Worm (Caenorhabditis elegans): ENCODE measurements around the gene F44E5.15.

Gene F44E5.15

DNA sequence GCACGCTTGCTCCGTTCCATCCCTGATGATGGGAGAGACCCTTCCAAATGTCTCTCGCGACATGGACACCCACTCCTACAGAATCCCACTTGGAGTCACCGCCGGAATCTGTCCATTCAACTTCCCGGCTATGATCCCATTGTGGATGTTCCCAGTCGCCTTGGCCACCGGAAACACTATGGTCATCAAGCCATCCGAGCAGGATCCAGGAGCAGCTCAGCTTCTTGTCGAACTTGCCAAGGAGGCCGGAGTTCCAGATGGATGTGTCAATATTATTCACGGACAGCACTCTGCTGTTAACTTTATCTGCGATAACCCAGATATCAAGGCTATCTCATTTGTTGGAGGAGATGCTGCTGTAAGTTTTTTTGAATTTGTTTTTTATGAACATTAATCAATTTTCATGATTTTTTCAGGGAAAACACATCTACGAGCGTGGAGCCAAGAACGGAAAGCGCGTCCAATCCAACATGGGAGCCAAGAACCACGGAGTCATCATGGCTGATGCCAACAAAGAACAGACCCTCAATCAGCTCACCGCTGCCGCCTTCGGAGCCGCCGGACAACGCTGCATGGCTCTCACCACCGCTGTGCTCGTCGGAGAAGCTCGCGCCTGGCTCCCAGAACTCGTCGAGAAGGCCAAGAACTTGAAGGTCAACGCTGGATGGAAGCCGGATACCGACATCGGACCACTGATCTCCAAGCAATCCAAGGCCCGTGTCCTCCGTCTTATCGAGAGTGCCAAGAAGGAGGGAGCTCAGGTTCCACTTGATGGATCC lies 42.5 kb upstream of the F44E5.15 start:
- TF ChIP-seq nhr-11 (tag; optimal IDR thresholded peaks at IDR 0.05): no peak
- TF ChIP-seq ama-1 (optimal IDR thresholded peaks at IDR 0.05): peak; percentile 23

- TF ChIP-seq nhr-21 (tag; optimal IDR thresholded peaks at IDR 0.05): peak; percentile 1
- no peak for TF ChIP-seq Y55F3AM.14 (GFP tag; optimal IDR thresholded peaks at IDR 0.05)
- no peak for TF ChIP-seq elt-1 (tag; optimal IDR thresholded peaks at IDR 0.05)
- peak; percentile 7 for TF ChIP-seq sma-3 (GFP tag; optimal IDR thresholded peaks at IDR 0.05)
- no peak for TF ChIP-seq R02D3.7 (tag; optimal IDR thresholded peaks at IDR 0.05)
- peak; percentile 49 for TF ChIP-seq lin-13 (GFP tag; optimal IDR thresholded peaks at IDR 0.05)
- TF ChIP-seq crh-2 (tag; optimal IDR thresholded peaks at IDR 0.05): peak; percentile 46
- TF ChIP-seq nhr-129 (tag; optimal IDR thresholded peaks at IDR 0.05): peak; percentile 52
- TF ChIP-seq F13H6.1 (tag; optimal IDR thresholded peaks at IDR 0.05): peak; percentile 26
- TF ChIP-seq lsy-2 (tag; optimal IDR thresholded peaks at IDR 0.05): peak in 1 of 2 experiments; percentile 16
These were observed 41.2 kb upstream of the F44E5.15 start for ce11 chrII:11731174-11731724.

- TF ChIP-seq unc-55 (GFP tag; optimal IDR thresholded peaks at IDR 0.05): peak; percentile 1
- no peak for TF ChIP-seq nhr-23 (tag; optimal IDR thresholded peaks at IDR 0.05)
- peak; percentile 37 for TF ChIP-seq snpc-4 (tag; optimal IDR thresholded peaks at IDR 0.05)
- peak in 1 of 2 experiments; percentile 1 for TF ChIP-seq lsy-2 (tag; optimal IDR thresholded peaks at IDR 0.05)
These were observed 40.0 kb upstream of the F44E5.15 start, which contains the start of gene F13D12.8 for ce11 chrII:11732513-11732912. Gene F13D12.8, minus strand, starts transcription at chrII:11732594.

ce11 chrII:11733850-11734249 lies 38.6 kb upstream of the F44E5.15 start:
- TF ChIP-seq mab-5 (tag; optimal IDR thresholded peaks at IDR 0.05): no peak
- TF ChIP-seq dmd-4 (tag; optimal IDR thresholded peaks at IDR 0.05): no peak
- TF ChIP-seq elt-1 (tag; optimal IDR thresholded peaks at IDR 0.05): peak; percentile 11

DNA sequence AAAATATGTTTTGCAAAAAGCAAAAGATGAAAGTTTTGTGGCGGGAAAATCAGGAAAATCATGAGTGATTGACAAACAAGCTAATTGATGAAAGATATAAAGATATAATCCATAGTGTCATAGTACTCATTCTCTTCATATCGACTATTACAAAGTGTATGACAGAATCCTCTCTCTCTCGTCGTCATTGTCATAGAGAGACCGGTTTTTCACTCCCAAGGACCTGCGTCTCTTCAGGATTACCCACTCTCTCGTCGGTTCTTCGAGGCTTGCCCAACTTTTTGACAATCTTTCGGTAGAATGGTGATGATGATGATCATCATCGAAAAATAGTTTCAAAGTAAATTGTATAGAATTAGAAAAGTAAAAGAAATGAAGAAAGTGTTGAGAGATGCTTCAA lies 35.1 kb upstream of the F44E5.15 start:
- TF ChIP-seq sma-3 (GFP tag; optimal IDR thresholded peaks at IDR 0.05): peak; percentile 68
- TF ChIP-seq unc-55 (GFP tag; optimal IDR thresholded peaks at IDR 0.05): no peak
- TF ChIP-seq ztf-11 (tag; optimal IDR thresholded peaks at IDR 0.05): no peak
- no peak for TF ChIP-seq ztf-1 (GFP tag; conservative IDR thresholded peaks at IDR 0.05)
- no peak for TF ChIP-seq aly-2 (tag; optimal IDR thresholded peaks at IDR 0.05)
- peak; percentile 27 for TF ChIP-seq gmeb-1 (tag; optimal IDR thresholded peaks at IDR 0.05)
- TF ChIP-seq snpc-4 (tag; optimal IDR thresholded peaks at IDR 0.05): no peak
- peak; percentile 54 for TF ChIP-seq sma-9 (GFP tag; optimal IDR thresholded peaks at IDR 0.05)
- TF ChIP-seq sma-9 (tag; optimal IDR thresholded peaks at IDR 0.05): no peak
- no peak for TF ChIP-seq sem-4 (tag; optimal IDR thresholded peaks at IDR 0.05)
- peak in 1 of 2 experiments; percentile 46 for TF ChIP-seq lsy-2 (tag; optimal IDR thresholded peaks at IDR 0.05)
- TF ChIP-seq egl-27 (tag; optimal IDR thresholded peaks at IDR 0.05): no peak
- TF ChIP-seq nhr-11 (tag; optimal IDR thresholded peaks at IDR 0.05): no peak
- no peak for TF ChIP-seq Y55F3AM.14 (GFP tag; optimal IDR thresholded peaks at IDR 0.05)
- no peak for TF ChIP-seq C34F6.9 (tag; optimal IDR thresholded peaks at IDR 0.05)
- TF ChIP-seq nhr-23 (tag; optimal IDR thresholded peaks at IDR 0.05): no peak
- no peak for TF ChIP-seq peb-1 (tag; optimal IDR thresholded peaks at IDR 0.05)
- no peak for TF ChIP-seq crh-2 (tag; optimal IDR thresholded peaks at IDR 0.05)
- TF ChIP-seq ceh-82 (tag; optimal IDR thresholded peaks at IDR 0.05): no peak
- TF ChIP-seq nhr-6 (tag; optimal IDR thresholded peaks at IDR 0.05): peak; percentile 12
- peak; percentile 38 for TF ChIP-seq F13H6.1 (tag; optimal IDR thresholded peaks at IDR 0.05)
- TF ChIP-seq ZK546.5 (tag; optimal IDR thresholded peaks at IDR 0.05): no peak
- no peak for TF ChIP-seq mbf-1 (tag; optimal IDR thresholded peaks at IDR 0.05)
- TF ChIP-seq nhr-10 (tag; optimal IDR thresholded peaks at IDR 0.05): no peak
- no peak for TF ChIP-seq ztf-4 (tag; optimal IDR thresholded peaks at IDR 0.05)
- TF ChIP-seq ama-1 (optimal IDR thresholded peaks at IDR 0.05): no peak
- TF ChIP-seq elt-1 (tag; optimal IDR thresholded peaks at IDR 0.05): no peak
- no peak for TF ChIP-seq nhr-12 (tag; optimal IDR thresholded peaks at IDR 0.05)
- TF ChIP-seq ceh-16 (tag; optimal IDR thresholded peaks at IDR 0.05): no peak
- no peak for TF ChIP-seq zag-1 (tag; optimal IDR thresholded peaks at IDR 0.05)
- no peak for TF ChIP-seq mab-5 (tag; optimal IDR thresholded peaks at IDR 0.05)
- peak; percentile 52 for TF ChIP-seq nhr-129 (tag; optimal IDR thresholded peaks at IDR 0.05)
- no peak for TF ChIP-seq elt-3 (tag; optimal IDR thresholded peaks at IDR 0.05)
- TF ChIP-seq lin-13 (GFP tag; optimal IDR thresholded peaks at IDR 0.05): no peak
- peak; percentile 57 for TF ChIP-seq fos-1 (tag; optimal IDR thresholded peaks at IDR 0.05)
- TF ChIP-seq mdl-1 (tag; optimal IDR thresholded peaks at IDR 0.05): no peak
- TF ChIP-seq blmp-1 (tag; optimal IDR thresholded peaks at IDR 0.05; ENCODE audit: insufficient read depth): peak; percentile 74
- TF ChIP-seq lin-11 (tag; optimal IDR thresholded peaks at IDR 0.05): no peak
- no peak for TF ChIP-seq nhr-77 (tag; optimal IDR thresholded peaks at IDR 0.05)
- TF ChIP-seq lin-39 (tag; optimal IDR thresholded peaks at IDR 0.05): no peak
